Worm (Caenorhabditis elegans) whole organism, L1 larva: ENCODE measurements around the gene hrg-9.

Experiments used
- blmp-1 ChIP-seq: fragments of 150-350 bp; optimal IDR thresholded peaks from 2 replicates; lab custom pipeline; 2014; ENCODE audit warnings: missing biosample characterization, missing genetic modification characterization
- ceh-63 ChIP-seq: fragments of 200-800 bp; sonication (Bioruptor generic); optimal IDR thresholded peaks from 2 replicates; lab custom pipeline; 2018; ENCODE audit warnings: mild to moderate bottlenecking, missing genetic modification characterization, missing compliant biosample characterization
- ceh-82 ChIP-seq, 3 experiments: fragments of 150-350 bp in 1 of 3; sonication (generic microtip) in 2 of 3; optimal IDR thresholded peaks; 2 replicates each; lab custom pipeline; 2014 to 2017; ENCODE audit warnings: missing biosample characterization in 3 of 3, missing genetic modification characterization in 3 of 3
- ceh-90 ChIP-seq: sonication (generic microtip); optimal IDR thresholded peaks from 2 replicates; lab custom pipeline; 2016; ENCODE audit warnings: missing genetic modification characterization, missing compliant biosample characterization
- efl-1 ChIP-seq, 4 experiments: fragments of 150-350 bp; optimal IDR thresholded peaks in 3 of 4; peaks in 1 of 4; 1 replicate in 1 of 4; 2 replicates in 3 of 4; lab custom pipeline; 2014; ENCODE audit warnings: missing biosample characterization in 2 of 4, missing genetic modification characterization in 2 of 4, missing genetic modification reagents in 2 of 4
- efl-3 ChIP-seq: fragments of 200-800 bp; sonication (Bioruptor generic); optimal IDR thresholded peaks from 2 replicates; lab custom pipeline; 2018; ENCODE audit warnings: mild to moderate bottlenecking, missing genetic modification characterization, missing compliant biosample characterization
- elt-2 ChIP-seq: sonication (generic microtip); optimal IDR thresholded peaks from 2 replicates; lab custom pipeline; 2016; ENCODE audit warnings: missing genetic modification characterization, mild to moderate bottlenecking, inconsistent platforms, missing compliant biosample characterization, missing genetic modification reagents
- ets-5 ChIP-seq: fragments of 200-800 bp; sonication (Bioruptor generic); IDR thresholded peaks from 2 replicates; pipeline ENCODE4 v1.3.6; 2022; ENCODE audit warnings: missing genetic modification characterization, missing compliant biosample characterization
- grh-1 ChIP-seq: fragments of 200-800 bp; sonication (Bioruptor generic); IDR thresholded peaks from 2 replicates; pipeline ENCODE4 v1.3.6; 2022; ENCODE audit warnings: missing genetic modification reagents, missing genetic modification characterization, missing compliant biosample characterization
- hlh-17 ChIP-seq: fragments of 200-800 bp; sonication (Bioruptor generic); optimal IDR thresholded peaks from 2 replicates; lab custom pipeline; 2018; ENCODE audit warnings: missing genetic modification characterization, mild to moderate bottlenecking, missing compliant biosample characterization, moderate library complexity, borderline replicate concordance
- irx-1 ChIP-seq: sonication (generic microtip); optimal IDR thresholded peaks from 2 replicates; lab custom pipeline; 2016; ENCODE audit warnings: missing genetic modification characterization, missing compliant biosample characterization
- lin-14 ChIP-seq: fragments of 200-800 bp; sonication (Bioruptor generic); optimal IDR thresholded peaks from 2 replicates; lab custom pipeline; 2018; ENCODE audit warnings: mild to moderate bottlenecking, missing genetic modification characterization, moderate library complexity, missing compliant biosample characterization
- lin-35 ChIP-seq, 2 experiments: fragments of 150-350 bp; optimal IDR thresholded peaks; 2 replicates each; lab custom pipeline; 2014; ENCODE audit warnings: missing biosample characterization in 2 of 2, missing genetic modification characterization in 2 of 2, missing genetic modification reagents in 2 of 2
- lin-39 ChIP-seq: fragments of 150-350 bp; optimal IDR thresholded peaks from 2 replicates; lab custom pipeline; 2014; ENCODE audit warnings: missing biosample characterization, missing genetic modification reagents, missing genetic modification characterization
- nhr-12 ChIP-seq: sonication (generic microtip); optimal IDR thresholded peaks from 2 replicates; lab custom pipeline; 2017; ENCODE audit warnings: missing biosample characterization, missing genetic modification characterization
- nhr-20 ChIP-seq: sonication (generic microtip); optimal IDR thresholded peaks from 2 replicates; lab custom pipeline; 2016; ENCODE audit warnings: mild to moderate bottlenecking, missing genetic modification characterization, missing compliant biosample characterization
- nhr-85 ChIP-seq: sonication (generic microtip); peaks from one replicate; lab custom pipeline; 2016; ENCODE audit warnings: missing genetic modification characterization, inconsistent platforms, missing compliant biosample characterization
- pag-3 ChIP-seq: sonication (generic microtip); optimal IDR thresholded peaks from 2 replicates; lab custom pipeline; 2017; ENCODE audit warnings: missing genetic modification characterization, mild to moderate bottlenecking, missing compliant biosample characterization, antibody characterized with exemption, borderline replicate concordance; ENCODE audit not compliant: insufficient read depth
- pax-3 ChIP-seq: fragments of 200-800 bp; sonication (Bioruptor generic); optimal IDR thresholded peaks from 2 replicates; lab custom pipeline; 2018; ENCODE audit warnings: mild to moderate bottlenecking, missing genetic modification characterization, moderate library complexity, missing compliant biosample characterization
- snpc-4 ChIP-seq: fragments of 150-350 bp; optimal IDR thresholded peaks from 2 replicates; lab custom pipeline; 2014; ENCODE audit warnings: missing biosample characterization, missing genetic modification characterization
- sptf-1 ChIP-seq: fragments of 150-350 bp; optimal IDR thresholded peaks from 2 replicates; lab custom pipeline; 2014; ENCODE audit warnings: missing biosample characterization, missing genetic modification characterization

The hrg-9 gene

DNA sequence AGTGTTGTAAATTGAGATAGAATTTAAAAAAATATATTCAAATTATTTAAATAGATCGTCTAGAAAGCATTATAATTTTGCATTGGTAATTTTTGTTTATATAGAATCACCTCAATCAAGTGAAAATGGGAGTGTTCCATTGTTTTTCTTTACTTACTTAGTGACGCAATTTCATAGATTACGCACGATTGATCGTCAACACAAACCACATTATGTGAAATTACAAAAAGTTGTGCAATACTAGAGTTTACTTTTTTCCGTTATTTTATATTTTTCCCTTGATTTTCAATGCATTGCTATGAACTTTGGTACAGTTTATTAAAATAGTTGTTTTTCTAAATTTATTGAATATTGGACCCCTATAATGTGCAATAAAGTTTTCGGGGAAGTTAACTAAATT, 23.7 kb downstream of the hrg-9 start, which contains the start of gene T16G1.5:
TSS of gene T16G1.5 (minus strand) at position 119 of the 400 bp plus-strand sequence.
- no peak for TF ChIP-seq efl-3 (GFP tag; lab: Kevin White, UChicago)
- TF ChIP-seq efl-1 (optimal IDR thresholded peaks at IDR 0.05; lab: Kevin White, UChicago): no peak
- peak in 1 of 2 experiments; percentile 41 for TF ChIP-seq efl-1 (GFP tag; optimal IDR thresholded peaks at IDR 0.05 in 1 of 2; lab: Kevin White, UChicago)

DNA sequence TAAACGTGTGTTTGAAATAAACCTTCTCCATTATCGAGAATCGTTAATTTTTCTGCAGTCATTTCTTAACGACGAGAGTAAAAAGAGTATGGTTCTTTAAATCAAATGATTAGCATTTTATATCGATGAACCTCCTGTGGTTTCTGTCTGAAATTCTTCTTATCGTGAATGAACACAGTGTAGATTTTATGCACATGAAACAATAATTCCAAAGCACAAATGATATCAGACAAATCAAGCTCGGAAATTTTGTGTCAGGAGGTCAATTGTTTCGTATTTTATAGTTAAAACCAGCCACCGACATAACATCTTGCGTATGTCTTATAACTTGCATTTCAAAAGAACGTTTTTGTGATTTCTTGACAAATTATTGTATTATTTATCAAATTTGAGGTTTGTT, 26.0 kb downstream of the hrg-9 start, which contains the start of gene T16G1.6:
TSS of gene T16G1.6 (minus strand) at position 77 of the 400 bp plus-strand sequence.
- TF ChIP-seq lin-35 (GFP tag; optimal IDR thresholded peaks at IDR 0.05; lab: Kevin White, UChicago) (peak in 1 of 2 experiments; percentile 17), nhr-12 (tag; lab: Kevin White, UChicago) (no peak), nhr-20 (tag; lab: Kevin White, UChicago) (peak; percentile 56), lin-14 (GFP tag; lab: Kevin White, UChicago) (peak; percentile 4), elt-2 (tag; lab: Kevin White, UChicago) (peak; percentile 82)
- TF ChIP-seq, all 84 proteins: peak for 4

- TF ChIP-seq lin-14 (GFP tag; lab: Kevin White, UChicago): peak; percentile 30
- no peak for TF ChIP-seq ets-5 (GFP tag; lab: Robert Waterston, UW)
- no peak for TF ChIP-seq ceh-63
- peak; percentile 87 for TF ChIP-seq elt-2 (tag; lab: Kevin White, UChicago)
- peak; percentile 85 for TF ChIP-seq nhr-20 (tag; lab: Kevin White, UChicago)
- TF ChIP-seq efl-1 (optimal IDR thresholded peaks at IDR 0.05; lab: Kevin White, UChicago): no peak
- peak in 1 of 2 experiments; percentile 59 for TF ChIP-seq efl-1 (GFP tag; optimal IDR thresholded peaks at IDR 0.05 in 1 of 2; lab: Kevin White, UChicago)
- peak in 1 of 2 experiments; percentile 42 for TF ChIP-seq lin-35 (GFP tag; optimal IDR thresholded peaks at IDR 0.05; lab: Kevin White, UChicago)
These were observed 28.2 kb downstream of the hrg-9 start, which contains the start of gene T16G1.7 for ce11 chrV:12934976-12935375. Gene T16G1.7 (minus strand): TSS chrV:12935112.

ce11 chrV:12933654-12934053, 29.5 kb downstream of the hrg-9 start:
- TF ChIP-seq efl-1 (optimal IDR thresholded peaks at IDR 0.05; lab: Kevin White, UChicago) (no peak), efl-1 (GFP tag; optimal IDR thresholded peaks at IDR 0.05 in 1 of 2; lab: Kevin White, UChicago) (peak in 1 of 2 experiments; percentile 2), ceh-90 (tag; lab: Kevin White, UChicago) (no peak), nhr-85 (tag; lab: Kevin White, UChicago) (peak; percentile 28), elt-2 (tag; lab: Kevin White, UChicago) (peak; percentile 37)
- TF ChIP-seq, all 84 proteins: peak for 3

ce11 chrV:12928929-12929532, 34.1 kb downstream of the hrg-9 start, which contains the start of gene T16G1.2:
Gene T16G1.2 (plus strand): TSS chrV:12929482.
- TF ChIP-seq lin-39: no peak
- TF ChIP-seq blmp-1: peak; percentile 97

- TF ChIP-seq efl-1 (optimal IDR thresholded peaks at IDR 0.05; lab: Kevin White, UChicago): no peak
- TF ChIP-seq efl-1 (GFP tag; optimal IDR thresholded peaks at IDR 0.05 in 1 of 2; lab: Kevin White, UChicago): peak in 1 of 2 experiments; percentile 12
- TF ChIP-seq snpc-4 (tag; lab: Kevin White, UChicago): no peak
These were observed 39.0 kb downstream of the hrg-9 start, which contains the start of gene pqn-67 for ce11 chrV:12924128-12924527. Gene pqn-67 (plus strand): TSS chrV:12924428.

DNA sequence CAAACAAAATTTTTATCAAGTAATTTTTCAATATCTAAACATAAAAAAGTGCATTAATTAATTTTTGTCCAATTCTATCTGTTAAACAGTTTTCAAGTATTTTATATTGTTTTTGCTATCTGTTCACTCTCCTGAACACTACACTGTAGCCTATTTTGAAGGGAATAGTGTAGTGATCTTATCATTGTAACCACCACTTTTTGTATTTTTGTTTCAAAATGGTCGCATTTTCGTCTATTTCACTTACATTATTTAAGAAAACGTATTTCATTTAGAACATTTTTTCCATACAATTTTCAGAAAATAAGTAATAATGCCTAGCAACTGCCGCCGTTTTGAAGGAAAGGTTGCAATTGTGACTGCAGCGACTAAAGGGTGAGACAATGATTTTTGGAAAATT, 40.8 kb downstream of the hrg-9 start, which contains the start of gene dhrs-4:
TSS of gene dhrs-4 (plus strand) at position 301 of the 400 bp plus-strand sequence.
- TF ChIP-seq ceh-82 (tag; optimal IDR thresholded peaks at IDR 0.05; lab: Kevin White, UChicago) (no peak), nhr-20 (tag; lab: Kevin White, UChicago) (peak; percentile 14)

ce11 chrV:12921680-12922079, 41.5 kb downstream of the hrg-9 start:
- TF ChIP-seq lin-35 (GFP tag; optimal IDR thresholded peaks at IDR 0.05; lab: Kevin White, UChicago): peak in 1 of 2 experiments; percentile 26
- peak; percentile 15 for TF ChIP-seq nhr-20 (tag; lab: Kevin White, UChicago)
- TF ChIP-seq blmp-1: no peak
- peak; percentile 15 for TF ChIP-seq pax-3
- peak; percentile 74 for TF ChIP-seq elt-2 (tag; lab: Kevin White, UChicago)
- no peak for TF ChIP-seq hlh-17 (GFP tag; lab: Kevin White, UChicago)

ce11 chrV:12919705-12920104, 43.4 kb downstream of the hrg-9 start, which contains the start of gene lipl-1:
Gene lipl-1 (plus strand): TSS chrV:12919986.
- TF ChIP-seq irx-1 (tag; lab: Kevin White, UChicago) (no peak), grh-1 (GFP tag; lab: Robert Waterston, UW) (no peak), sptf-1 (no peak), pag-3 (tag; lab: Kevin White, UChicago) (no peak)
- TF ChIP-seq, all 84 proteins: peak for 0
